Worm (Caenorhabditis elegans): ENCODE results near the gene B0035.22.

Gene B0035.22

ce11 chrIV:11350809-11351208, 35.9 kb downstream of the B0035.22 start:
- TF ChIP-seq pbrm-1 (GFP tag; IDR thresholded peaks at IDR 0.05) (no peak), ceh-27 (GFP tag; optimal IDR thresholded peaks at IDR 0.05) (no peak), ztf-6 (GFP tag; IDR thresholded peaks at IDR 0.05) (no peak), Y67H2A.10 (GFP tag; conservative IDR thresholded peaks at IDR 0.05) (no peak), snpc-1.3 (tag; optimal IDR thresholded peaks at IDR 0.05; ENCODE audit: insufficient read depth) (no peak), lin-35 (GFP tag; optimal IDR thresholded peaks at IDR 0.05) (no peak), Y53F4B.3 (GFP tag; IDR thresholded peaks at IDR 0.05) (no peak), aptf-2 (GFP tag; conservative IDR thresholded peaks at IDR 0.05) (no peak), tbx-9 (tag; optimal IDR thresholded peaks at IDR 0.05; ENCODE audit: borderline replicate concordance) (no peak), dpff-1 (tag; optimal IDR thresholded peaks at IDR 0.05) (no peak), egl-18 (GFP tag; IDR thresholded peaks at IDR 0.05) (no peak), ceh-91 (GFP tag; IDR thresholded peaks at IDR 0.05) (no peak), ztf-25 (GFP tag; IDR thresholded peaks at IDR 0.05) (no peak), nhr-179 (tag; optimal IDR thresholded peaks at IDR 0.05) (no peak), ceh-79 (tag; optimal IDR thresholded peaks at IDR 0.05) (no peak), snpc-4 (GFP tag; optimal IDR thresholded peaks at IDR 0.05) (no peak), snpc-4 (tag; optimal IDR thresholded peaks at IDR 0.05) (no peak), Y56A3A.18 (GFP tag; IDR thresholded peaks at IDR 0.05) (no peak)

- TF ChIP-seq zfh-2 (GFP tag; conservative IDR thresholded peaks at IDR 0.05), result no peak
- TF ChIP-seq egl-44 (GFP tag; IDR thresholded peaks at IDR 0.05), result no peak
- no peak for TF ChIP-seq ceh-58 (GFP tag; IDR thresholded peaks at IDR 0.05)
- no peak for TF ChIP-seq B0261.1 (tag; optimal IDR thresholded peaks at IDR 0.05)
- no peak for TF ChIP-seq dox-1 (GFP tag; IDR thresholded peaks at IDR 0.05)
Measured at ce11 chrIV:11351563-11351962, 36.6 kb downstream of the B0035.22 start.

DNA sequence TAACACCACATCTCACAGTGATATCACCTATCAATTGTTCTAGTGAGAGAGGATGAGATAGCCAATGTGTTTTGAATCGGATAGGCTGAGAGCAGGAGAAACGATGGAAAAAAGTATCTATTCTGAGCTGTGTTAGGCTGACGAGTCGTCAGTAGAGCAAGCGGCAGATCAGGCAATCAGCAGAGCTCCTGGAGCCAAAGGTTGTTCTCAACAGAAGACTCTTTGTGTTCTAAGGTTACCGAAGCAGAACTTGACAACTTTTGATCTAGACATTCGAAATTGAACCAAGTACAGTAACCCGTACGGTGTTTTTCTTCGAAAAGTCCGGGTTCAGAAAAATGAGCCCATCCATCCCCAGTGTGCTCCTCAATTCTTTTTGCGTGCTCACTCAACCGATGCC, 37.8 kb downstream of the B0035.22 start:
- no peak for TF ChIP-seq nfya-1 (tag; optimal IDR thresholded peaks at IDR 0.05; ENCODE audit: borderline replicate concordance, insufficient read depth)
- no peak for TF ChIP-seq atf-7 (tag; optimal IDR thresholded peaks at IDR 0.05)
- TF ChIP-seq dox-1 (GFP tag; IDR thresholded peaks at IDR 0.05), result no peak
- TF ChIP-seq K11D2.4 (GFP tag; IDR thresholded peaks at IDR 0.05), result no peak
- no peak for TF ChIP-seq lsl-1 (GFP tag; optimal IDR thresholded peaks at IDR 0.05)
- no peak for TF ChIP-seq attf-5 (GFP tag; optimal IDR thresholded peaks at IDR 0.05)
- TF ChIP-seq cebp-1 (GFP tag; IDR thresholded peaks at IDR 0.05), result no peak
- TF ChIP-seq cebp-1 (tag; optimal IDR thresholded peaks at IDR 0.05), result no peak
- no peak for TF ChIP-seq hmg-20 (GFP tag; IDR thresholded peaks at IDR 0.05)
- TF ChIP-seq akir-1 (GFP tag; optimal IDR thresholded peaks at IDR 0.05), result no peak
- TF ChIP-seq Y67H2A.10 (GFP tag; conservative IDR thresholded peaks at IDR 0.05), result no peak
- no peak for TF ChIP-seq zfh-2 (GFP tag; conservative IDR thresholded peaks at IDR 0.05)
- TF ChIP-seq nhr-27 (tag; optimal IDR thresholded peaks at IDR 0.05), result no peak
- no peak for TF ChIP-seq rec-8 (tag; optimal IDR thresholded peaks at IDR 0.05)

ce11 chrIV:11353946-11354458, 39.0 kb downstream of the B0035.22 start, which contains the start of gene T01G1.2:
Gene T01G1.2 (plus strand): TSS chrIV:11354408.
- TF ChIP-seq repo-1 (tag; optimal IDR thresholded peaks at IDR 0.05) (no peak), bed-2 (GFP tag; IDR thresholded peaks at IDR 0.05) (no peak), sea-2 (GFP tag; IDR thresholded peaks at IDR 0.05) (no peak), ztf-26 (tag; optimal IDR thresholded peaks at IDR 0.05) (no peak), Y53G8AR.9 (GFP tag; conservative IDR thresholded peaks at IDR 0.05) (no peak), fkh-3 (tag; optimal IDR thresholded peaks at IDR 0.05) (no peak), madf-8 (GFP tag; conservative IDR thresholded peaks at IDR 0.05) (no peak), nfya-1 (tag; optimal IDR thresholded peaks at IDR 0.05; ENCODE audit: borderline replicate concordance, insufficient read depth) (no peak), ZK185.1 (tag; optimal IDR thresholded peaks at IDR 0.05; ENCODE audit: poor library complexity, severe bottlenecking) (no peak), B0035.1 (tag; optimal IDR thresholded peaks at IDR 0.05) (no peak), K12H6.12 (tag; optimal IDR thresholded peaks at IDR 0.05) (no peak), aptf-2 (GFP tag; conservative IDR thresholded peaks at IDR 0.05) (no peak), ceh-27 (GFP tag; optimal IDR thresholded peaks at IDR 0.05) (no peak), snpc-1.1 (tag; optimal IDR thresholded peaks at IDR 0.05; ENCODE audit: insufficient read depth) (no peak)
